Worm (Caenorhabditis elegans): ENCODE data around the gene sru-37.

- no peak for TF ChIP-seq nhr-237 (tag; optimal IDR thresholded peaks at IDR 0.05)
- TF ChIP-seq nhr-76 (tag; optimal IDR thresholded peaks at IDR 0.05), result no peak
- TF ChIP-seq sem-2 (GFP tag; optimal IDR thresholded peaks at IDR 0.05), result no peak
- TF ChIP-seq unc-62 (GFP tag; optimal IDR thresholded peaks at IDR 0.05), result no peak
Measured at ce11 chrV:9756242-9756641, 49.0 kb upstream of the sru-37 start, which contains the start of gene hrg-3.

Measured in whole organism, mixed stage, embryonic.